Worm (Caenorhabditis elegans) whole organism, L1 larva: ENCODE measurements around the gene Y49E10.30.

Experiments used
- aha-1 ChIP-seq: fragments of 150-350 bp; optimal IDR thresholded peaks from 2 replicates; lab custom pipeline; 2014; ENCODE audit warnings: missing biosample characterization, missing genetic modification characterization
- ceh-82 ChIP-seq, 3 experiments: fragments of 150-350 bp in 1 of 3; sonication (generic microtip) in 2 of 3; optimal IDR thresholded peaks; 2 replicates each; lab custom pipeline; 2014 to 2017; ENCODE audit warnings: missing biosample characterization in 3 of 3, missing genetic modification characterization in 3 of 3
- ces-1 ChIP-seq: fragments of 150-350 bp; optimal IDR thresholded peaks from 2 replicates; lab custom pipeline; 2014; ENCODE audit warnings: missing biosample characterization, missing genetic modification reagents, missing genetic modification characterization
- elt-3 ChIP-seq, 6 experiments: fragments of 150-350 bp in 1 of 6; sonication (generic microtip); optimal IDR thresholded peaks; 2 replicates each; lab custom pipeline; 2017 to 2018; ENCODE audit warnings: missing biosample characterization in 6 of 6, missing genetic modification characterization in 6 of 6, inconsistent platforms in 1 of 6
- lin-13 ChIP-seq: fragments of 150-350 bp; optimal IDR thresholded peaks from 2 replicates; lab custom pipeline; 2014; ENCODE audit warnings: missing biosample characterization, missing genetic modification reagents, missing genetic modification characterization
- lin-15B ChIP-seq: fragments of 150-350 bp; sonication (generic microtip); optimal IDR thresholded peaks from 3 replicates; lab custom pipeline; 2014; ENCODE audit warnings: missing biosample characterization, missing genetic modification characterization
- lsy-2 ChIP-seq, 2 experiments: fragments of 150-350 bp; optimal IDR thresholded peaks; 2 replicates each; lab custom pipeline; 2014; ENCODE audit warnings: missing biosample characterization in 2 of 2, missing genetic modification characterization in 2 of 2
- nhr-12 ChIP-seq: sonication (generic microtip); optimal IDR thresholded peaks from 2 replicates; lab custom pipeline; 2017; ENCODE audit warnings: missing biosample characterization, missing genetic modification characterization
- nhr-237 ChIP-seq: fragments of 150-350 bp; optimal IDR thresholded peaks from 2 replicates; lab custom pipeline; 2014; ENCODE audit warnings: missing biosample characterization, missing genetic modification characterization
- snpc-4 ChIP-seq: fragments of 150-350 bp; optimal IDR thresholded peaks from 2 replicates; lab custom pipeline; 2014; ENCODE audit warnings: missing biosample characterization, missing genetic modification characterization
- sptf-1 ChIP-seq: fragments of 150-350 bp; optimal IDR thresholded peaks from 2 replicates; lab custom pipeline; 2014; ENCODE audit warnings: missing biosample characterization, missing genetic modification characterization

DNA sequence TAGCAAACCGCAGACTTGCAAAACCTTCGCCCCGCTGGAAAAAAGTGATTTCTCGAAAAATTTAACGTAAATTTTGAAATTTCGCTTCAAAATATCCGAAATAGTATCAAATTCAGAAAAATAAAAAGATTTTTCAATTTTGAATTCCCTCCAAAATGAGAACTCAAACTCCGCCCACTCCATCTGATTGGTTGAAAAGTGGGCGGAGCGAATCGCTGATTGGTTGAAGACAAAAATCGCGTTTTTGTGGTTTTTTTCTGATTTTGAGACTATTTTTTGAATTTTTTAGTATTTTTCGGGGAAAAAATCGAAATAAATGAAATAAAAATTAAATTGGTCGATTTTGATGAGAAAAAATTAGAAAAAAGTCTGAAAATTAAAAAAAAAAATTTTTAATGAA is 37.7 kb upstream of the Y49E10.30 start:
- TF ChIP-seq lin-15B (tag; lab: Kevin White, UChicago) (no peak), aha-1 (tag; lab: Kevin White, UChicago) (no peak), ceh-82 (tag; optimal IDR thresholded peaks at IDR 0.05; lab: Kevin White, UChicago) (no peak), lin-13 (no peak), ces-1 (no peak), lsy-2 (tag; optimal IDR thresholded peaks at IDR 0.05; lab: Kevin White, UChicago) (no peak), nhr-237 (no peak), sptf-1 (tag; lab: Kevin White, UChicago) (no peak), snpc-4 (tag; lab: Kevin White, UChicago) (no peak), nhr-12 (tag; lab: Kevin White, UChicago) (no peak), elt-3 (tag; optimal IDR thresholded peaks at IDR 0.05; lab: Kevin White, UChicago) (no peak)
